Fruit fly (Drosophila melanogaster): ENCODE data around the gene Cyp313a5.
A peak's percentile ranks its signal among the peaks of the same experiment; 100 is the strongest.

Cyp313a5 gene

dm6 chr3R:12251534-12251933, 17.1 kb upstream of the Cyp313a5 start:
- TF ChIP-seq salr (GFP tag; optimal IDR thresholded peaks at IDR 0.05) (no peak), spab (GFP tag; optimal IDR thresholded peaks at IDR 0.05) (no peak), CG8632 (GFP tag; optimal IDR thresholded peaks at IDR 0.05) (no peak), Met (GFP tag; optimal IDR thresholded peaks at IDR 0.05) (no peak), Hr4 (GFP tag; optimal IDR thresholded peaks at IDR 0.05) (no peak), ss (GFP tag; optimal IDR thresholded peaks at IDR 0.05) (no peak), Ets96B (tag; optimal IDR thresholded peaks at IDR 0.05) (no peak), CG10669 (GFP tag; optimal IDR thresholded peaks at IDR 0.05) (no peak), CG7368 (GFP tag; optimal IDR thresholded peaks at IDR 0.05) (no peak), CG11294 (GFP tag; IDR thresholded peaks at IDR 0.05) (no peak), Hr39 (GFP tag; optimal IDR thresholded peaks at IDR 0.05) (no peak), Sox14 (GFP tag; optimal IDR thresholded peaks at IDR 0.05) (no peak), fd85E (GFP tag; optimal IDR thresholded peaks at IDR 0.05) (no peak), CG11902 (GFP tag; optimal IDR thresholded peaks at IDR 0.05) (no peak), CG6163 (GFP tag; IDR thresholded peaks at IDR 0.05) (no peak), CG8119 (GFP tag; IDR thresholded peaks at IDR 0.05) (no peak), CG6276 (GFP tag; optimal IDR thresholded peaks at IDR 0.05) (no peak), CG16779 (tag; optimal IDR thresholded peaks at IDR 0.05) (no peak)

dm6 chr3R:12250204-12250603, 15.7 kb upstream of the Cyp313a5 start:
- TF ChIP-seq salr (GFP tag; optimal IDR thresholded peaks at IDR 0.05) (no peak), fkh (GFP tag; optimal IDR thresholded peaks at IDR 0.05) (peak; percentile 73)

DNA sequence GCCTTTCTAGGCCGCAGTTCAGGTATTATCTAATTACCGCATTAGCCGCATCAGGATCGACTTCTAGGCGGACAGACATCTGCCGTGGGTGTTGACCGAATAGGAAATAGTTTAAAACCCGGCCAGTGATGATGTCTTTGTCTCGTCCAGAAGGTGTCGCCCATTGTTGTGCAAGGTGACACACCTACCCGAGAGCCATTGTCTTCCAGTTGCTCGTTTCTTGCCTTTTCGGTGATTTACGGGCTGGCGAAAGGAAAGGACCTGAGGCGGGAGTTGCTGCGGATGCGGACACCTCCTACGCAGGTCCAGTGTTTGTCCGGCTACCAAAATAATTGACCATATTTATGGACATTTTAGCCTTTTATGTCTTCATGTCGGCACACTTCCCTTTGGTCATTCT, 13.8 kb upstream of the Cyp313a5 start:
- no peak for TF ChIP-seq Sox102F (GFP tag; optimal IDR thresholded peaks at IDR 0.05)
- TF ChIP-seq OdsH (GFP tag; optimal IDR thresholded peaks at IDR 0.05), result no peak

- no peak for TF ChIP-seq acj6 (GFP tag; optimal IDR thresholded peaks at IDR 0.05)
- TF ChIP-seq net (GFP tag; optimal IDR thresholded peaks at IDR 0.05), result peak; percentile 15
- TF ChIP-seq Sox15 (GFP tag; optimal IDR thresholded peaks at IDR 0.05), result no peak
- peak; percentile 4 for TF ChIP-seq topi (GFP tag; optimal IDR thresholded peaks at IDR 0.05)
- TF ChIP-seq svp (GFP tag), result peak; percentile 99
- TF ChIP-seq spab (GFP tag; optimal IDR thresholded peaks at IDR 0.05), result no peak
- TF ChIP-seq Sox102F (GFP tag; optimal IDR thresholded peaks at IDR 0.05), result no peak
- no peak for TF ChIP-seq salr (GFP tag; optimal IDR thresholded peaks at IDR 0.05)
- TF ChIP-seq CG31627 (GFP tag; optimal IDR thresholded peaks at IDR 0.05), result no peak
- TF ChIP-seq CG6163 (GFP tag; IDR thresholded peaks at IDR 0.05), result no peak; the same call in 2 of the 3 replicates
- peak; percentile 78 for TF ChIP-seq fkh (GFP tag; optimal IDR thresholded peaks at IDR 0.05)
- TF ChIP-seq eg (GFP tag; IDR thresholded peaks at IDR 0.05), result peak; percentile 51; the same call in 1 of the 3 replicates
- TF ChIP-seq CG6276 (GFP tag; optimal IDR thresholded peaks at IDR 0.05), result peak; percentile 27
- TF ChIP-seq Sox14 (GFP tag; optimal IDR thresholded peaks at IDR 0.05), result no peak
- TF ChIP-seq Smox (GFP tag; optimal IDR thresholded peaks at IDR 0.05), result no peak
- no peak for TF ChIP-seq CG8119 (GFP tag; IDR thresholded peaks at IDR 0.05)
- peak; percentile 14 for TF ChIP-seq CG3919 (GFP tag; optimal IDR thresholded peaks at IDR 0.05)
- TF ChIP-seq CG10631 (GFP tag; optimal IDR thresholded peaks at IDR 0.05), result no peak
Observed at dm6 chr3R:12244468-12245060, 10.1 kb upstream of the Cyp313a5 start.

DNA sequence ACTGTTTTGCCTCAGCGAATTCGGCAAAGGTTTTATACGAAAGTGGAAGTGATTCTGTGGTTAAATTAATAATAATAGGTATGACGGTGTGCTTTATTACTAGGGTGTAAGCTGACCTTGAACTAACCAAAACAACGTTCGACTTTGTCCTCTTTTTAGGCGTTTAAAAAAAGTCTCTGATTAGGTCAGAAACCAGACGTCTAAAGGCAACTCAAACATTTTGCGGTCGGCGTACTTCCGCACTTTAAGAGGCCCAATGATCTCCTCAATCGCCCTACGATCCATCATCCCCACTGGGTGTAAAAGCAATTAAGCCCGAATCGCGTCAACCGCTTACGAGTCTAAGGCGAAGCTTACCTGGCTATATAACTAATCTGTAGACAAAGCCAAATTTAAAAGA, 4.7 kb upstream of the Cyp313a5 start, which contains the start of gene Cyp313a3:
Gene Cyp313a3, minus strand, starts transcription at position 101 of the 400 bp plus-strand sequence.
- TF ChIP-seq CG6163 (GFP tag; IDR thresholded peaks at IDR 0.05), result no peak
- no peak for TF ChIP-seq OdsH (GFP tag; optimal IDR thresholded peaks at IDR 0.05)
- no peak for TF ChIP-seq svp (GFP tag)
- no peak for TF ChIP-seq CG11762 (GFP tag; optimal IDR thresholded peaks at IDR 0.05; ENCODE audit: insufficient read depth)
- TF ChIP-seq CG9139 (GFP tag; optimal IDR thresholded peaks at IDR 0.05), result no peak
- TF ChIP-seq achi (GFP tag; optimal IDR thresholded peaks at IDR 0.05), result no peak
- no peak for TF ChIP-seq Hr39 (GFP tag; optimal IDR thresholded peaks at IDR 0.05)
- TF ChIP-seq salr (GFP tag; optimal IDR thresholded peaks at IDR 0.05), result no peak
- TF ChIP-seq CG3919 (GFP tag; optimal IDR thresholded peaks at IDR 0.05), result no peak
- TF ChIP-seq dsx (GFP tag; optimal IDR thresholded peaks at IDR 0.05; ENCODE audit: poor library complexity, severe bottlenecking), result no peak
- no peak for TF ChIP-seq CG6792 (GFP tag; optimal IDR thresholded peaks at IDR 0.05)
- TF ChIP-seq CG15336 (GFP tag; IDR thresholded peaks at IDR 0.05), result no peak
- no peak for TF ChIP-seq Blimp-1 (GFP tag; optimal IDR thresholded peaks at IDR 0.05)
